Worm (Caenorhabditis elegans) whole organism, late embryonic: Measurements from ENCODE around the gene T24A6.17.

Experiments
- C08G9.2 ChIP-seq: sonication (generic microtip); optimal IDR thresholded peaks from 2 replicates; lab custom pipeline; 2016; ENCODE audit warnings: mild to moderate bottlenecking, missing genetic modification characterization, moderate library complexity, missing compliant biosample characterization
- K02D7.2 ChIP-seq: sonication (generic microtip); optimal IDR thresholded peaks from 2 replicates; lab custom pipeline; 2017; ENCODE audit warnings: mild to moderate bottlenecking, missing genetic modification characterization, missing compliant biosample characterization
- ahr-1 ChIP-seq: sonication (generic microtip); optimal IDR thresholded peaks from 2 replicates; lab custom pipeline; 2016; ENCODE audit warnings: missing genetic modification characterization, missing compliant biosample characterization
- ama-1 ChIP-seq: fragments of 150-350 bp; optimal IDR thresholded peaks from 2 replicates; lab custom pipeline; 2014
- ceh-14 ChIP-seq: sonication (generic microtip); optimal IDR thresholded peaks from 2 replicates; lab custom pipeline; 2016; ENCODE audit warnings: missing genotype, missing genetic modification characterization, missing compliant biosample characterization
- ceh-18 ChIP-seq: sonication (generic microtip); optimal IDR thresholded peaks from 2 replicates; lab custom pipeline; 2016; ENCODE audit warnings: missing genetic modification characterization, missing compliant biosample characterization
- ceh-19 ChIP-seq: fragments of 200-800 bp; sonication (Bioruptor generic); optimal IDR thresholded peaks from 2 replicates; lab custom pipeline; 2018; ENCODE audit warnings: mild to moderate bottlenecking, missing genetic modification characterization, missing compliant biosample characterization
- ceh-22 ChIP-seq: sonication (generic microtip); optimal IDR thresholded peaks from 2 replicates; lab custom pipeline; 2017; ENCODE audit warnings: missing biosample characterization, missing genetic modification characterization
- ceh-30 ChIP-seq: fragments of 150-350 bp; optimal IDR thresholded peaks from 2 replicates; lab custom pipeline; 2014; ENCODE audit warnings: missing biosample characterization, missing genetic modification characterization
- ceh-34 ChIP-seq: sonication (generic microtip); optimal IDR thresholded peaks from 2 replicates; lab custom pipeline; 2016; ENCODE audit warnings: mild to moderate bottlenecking, missing genetic modification characterization, missing compliant biosample characterization
- ceh-45 ChIP-seq: fragments of 200-800 bp; sonication (Bioruptor generic); IDR thresholded peaks from 2 replicates; pipeline ENCODE4 v1.3.6; 2022; ENCODE audit warnings: missing genetic modification reagents, missing genetic modification characterization, missing compliant biosample characterization
- ceh-9 ChIP-seq: sonication (generic microtip); optimal IDR thresholded peaks from 2 replicates; lab custom pipeline; 2016; ENCODE audit warnings: mild to moderate bottlenecking, missing genetic modification characterization, inconsistent platforms, missing compliant biosample characterization
- che-1 ChIP-seq: sonication (generic microtip); optimal IDR thresholded peaks from 2 replicates; lab custom pipeline; 2016; ENCODE audit warnings: mild to moderate bottlenecking, missing genetic modification characterization, missing compliant biosample characterization
- elt-2 ChIP-seq: sonication (generic microtip); optimal IDR thresholded peaks from 2 replicates; lab custom pipeline; 2016; ENCODE audit warnings: missing genetic modification reagents, missing genetic modification characterization, missing compliant biosample characterization
- ets-4 ChIP-seq: sonication (generic microtip); optimal IDR thresholded peaks from 2 replicates; lab custom pipeline; 2016; ENCODE audit warnings: missing genetic modification characterization, missing compliant biosample characterization
- eyg-1 ChIP-seq: sonication (generic microtip); optimal IDR thresholded peaks from 2 replicates; lab custom pipeline; 2016; ENCODE audit warnings: missing genotype, missing genetic modification characterization, missing compliant biosample characterization
- fkh-6 ChIP-seq: sonication (generic microtip); optimal IDR thresholded peaks from 2 replicates; lab custom pipeline; 2016; ENCODE audit warnings: missing genetic modification characterization, missing compliant biosample characterization
- gmeb-2 ChIP-seq: sonication (generic microtip); optimal IDR thresholded peaks from 2 replicates; lab custom pipeline; 2016; ENCODE audit warnings: missing genetic modification characterization, inconsistent platforms, missing compliant biosample characterization
- hlh-13 ChIP-seq: fragments of 200-800 bp; sonication (Bioruptor generic); optimal IDR thresholded peaks from 2 replicates; lab custom pipeline; 2018; ENCODE audit warnings: mild to moderate bottlenecking, missing genetic modification characterization, missing compliant biosample characterization
- hlh-15 ChIP-seq: sonication (generic microtip); optimal IDR thresholded peaks from 2 replicates; lab custom pipeline; 2016; ENCODE audit warnings: missing genetic modification characterization, missing compliant biosample characterization
- hlh-30 ChIP-seq: sonication (generic microtip); optimal IDR thresholded peaks from 2 replicates; lab custom pipeline; 2017; ENCODE audit warnings: antibody characterized with exemption, missing genetic modification characterization, missing compliant biosample characterization; ENCODE audit not compliant: insufficient read depth
- hlh-8 ChIP-seq: sonication (generic microtip); optimal IDR thresholded peaks from 2 replicates; lab custom pipeline; 2016; ENCODE audit warnings: missing genotype, missing genetic modification characterization, missing compliant biosample characterization
- lin-11 ChIP-seq: fragments of 200-800 bp; sonication (Bioruptor generic); optimal IDR thresholded peaks from 2 replicates; lab custom pipeline; 2018; ENCODE audit warnings: mild to moderate bottlenecking, missing genetic modification characterization, missing compliant biosample characterization
- mec-3 ChIP-seq: sonication (generic microtip); optimal IDR thresholded peaks from 2 replicates; lab custom pipeline; 2016; ENCODE audit warnings: borderline replicate concordance, missing genetic modification characterization, missing compliant biosample characterization
- nfya-1 ChIP-seq: sonication (generic microtip); optimal IDR thresholded peaks from 2 replicates; lab custom pipeline; 2017; ENCODE audit warnings: missing genetic modification characterization, mild to moderate bottlenecking, missing compliant biosample characterization, antibody characterized with exemption, moderate library complexity
- nhr-232 ChIP-seq: sonication (generic microtip); optimal IDR thresholded peaks from 2 replicates; lab custom pipeline; 2016; ENCODE audit warnings: missing genetic modification characterization, missing compliant biosample characterization
- npax-4 ChIP-seq: sonication (generic microtip); optimal IDR thresholded peaks from 2 replicates; lab custom pipeline; 2016; ENCODE audit warnings: missing genetic modification characterization, missing compliant biosample characterization
- odd-2 ChIP-seq: sonication (generic microtip); optimal IDR thresholded peaks from 2 replicates; lab custom pipeline; 2017; ENCODE audit warnings: antibody characterized with exemption, mild to moderate bottlenecking, missing genetic modification characterization, missing compliant biosample characterization
- pag-3 ChIP-seq: sonication (generic microtip); optimal IDR thresholded peaks from 2 replicates; lab custom pipeline; 2016; ENCODE audit warnings: missing compliant biosample characterization, missing genetic modification characterization, borderline replicate concordance
- pax-1 ChIP-seq: fragments of 150-350 bp; optimal IDR thresholded peaks from 2 replicates; lab custom pipeline; 2014; ENCODE audit warnings: missing biosample characterization, missing genetic modification characterization
- pqm-1 ChIP-seq: sonication (generic microtip); optimal IDR thresholded peaks from 2 replicates; lab custom pipeline; 2016; ENCODE audit warnings: missing genetic modification characterization, missing compliant biosample characterization
- pros-1 ChIP-seq: fragments of 150-350 bp; optimal IDR thresholded peaks from 2 replicates; lab custom pipeline; 2014; ENCODE audit warnings: missing biosample characterization, missing genetic modification reagents, missing genetic modification characterization
- sdc-2 ChIP-seq: sonication (generic microtip); optimal IDR thresholded peaks from 2 replicates; lab custom pipeline; 2016; ENCODE audit warnings: missing genotype, missing genetic modification characterization, missing compliant biosample characterization
- unc-3 ChIP-seq, 2 experiments: fragments of 200-800 bp in 1 of 2; sonication (Bioruptor generic) in 1 of 2; sonication (generic microtip) in 1 of 2; conservative IDR thresholded peaks in 1 of 2; optimal IDR thresholded peaks in 1 of 2; 2 replicates each; pipeline versions ENCODE4 v1.3.6 to Lab custom; 2016 to 2022; ENCODE audit warnings: missing compliant biosample characterization in 2 of 2, missing genetic modification characterization in 2 of 2, missing genetic modification reagents in 1 of 2
- unc-42 ChIP-seq: sonication (generic microtip); optimal IDR thresholded peaks from 2 replicates; lab custom pipeline; 2016; ENCODE audit warnings: missing genotype, missing genetic modification characterization, missing compliant biosample characterization
- unc-86 ChIP-seq: sonication (generic microtip); optimal IDR thresholded peaks from 2 replicates; lab custom pipeline; 2016; ENCODE audit warnings: missing genetic modification characterization, missing compliant biosample characterization

Gene T24A6.17

ce11 chrV:3535260-3535659 lies 29.0 kb downstream of the T24A6.17 start, which contains the start of gene nhr-221:
TSS of gene nhr-221 (minus strand) at chrV:3535360.
- TF ChIP-seq che-1 (tag; lab: Kevin White, UChicago), result no peak
- no peak for TF ChIP-seq elt-2 (tag; lab: Kevin White, UChicago)
- no peak for TF ChIP-seq C08G9.2 (tag; lab: Kevin White, UChicago)
- TF ChIP-seq ets-4, result no peak
- TF ChIP-seq unc-86, result no peak
- no peak for TF ChIP-seq ceh-9 (tag; lab: Kevin White, UChicago)
- no peak for TF ChIP-seq nhr-232 (tag; lab: Kevin White, UChicago)

- no peak for TF ChIP-seq ceh-22 (tag; lab: Kevin White, UChicago)
- no peak for TF ChIP-seq hlh-8 (tag; lab: Kevin White, UChicago)
- no peak for TF ChIP-seq odd-2 (tag; lab: Kevin White, UChicago)
- TF ChIP-seq ceh-34, result no peak
- no peak for TF ChIP-seq pag-3 (tag; lab: Kevin White, UChicago)
- TF ChIP-seq K02D7.2 (tag; lab: Kevin White, UChicago), result no peak
- TF ChIP-seq eyg-1 (tag; lab: Kevin White, UChicago), result no peak
- no peak for TF ChIP-seq gmeb-2 (tag; lab: Kevin White, UChicago)
- no peak for TF ChIP-seq ceh-18
- no peak for TF ChIP-seq ceh-14
- no peak for TF ChIP-seq ceh-30 (tag; lab: Kevin White, UChicago)
- TF ChIP-seq ceh-45 (GFP tag; lab: Robert Waterston, UW), result no peak
- no peak for TF ChIP-seq nfya-1
- TF ChIP-seq ama-1 (lab: Kevin White, UChicago), result no peak
- no peak for TF ChIP-seq ahr-1 (tag; lab: Kevin White, UChicago)
- no peak for TF ChIP-seq hlh-30 (tag; lab: Kevin White, UChicago)
- TF ChIP-seq, all 69 proteins: peak for 0
These were observed 33.8 kb downstream of the T24A6.17 start, which contains the start of gene srbc-66 for ce11 chrV:3530403-3530802. TSS of gene srbc-66 (plus strand) at chrV:3530703.

ce11 chrV:3526882-3527281 lies 37.4 kb downstream of the T24A6.17 start, which contains the start of gene str-260:
TSS of gene str-260 (plus strand) at chrV:3527182.
- no peak for TF ChIP-seq ets-4
- TF ChIP-seq ceh-45 (GFP tag; lab: Robert Waterston, UW), result no peak
- TF ChIP-seq hlh-30 (tag; lab: Kevin White, UChicago), result no peak
- TF ChIP-seq, all 69 proteins: peak for 0

- TF ChIP-seq sdc-2 (no peak), pag-3 (tag; lab: Kevin White, UChicago) (no peak), pros-1 (tag; lab: Kevin White, UChicago) (no peak), npax-4 (tag; lab: Kevin White, UChicago) (no peak), ets-4 (no peak), pqm-1 (no peak), hlh-13 (no peak), gmeb-2 (tag; lab: Kevin White, UChicago) (no peak), unc-42 (tag; lab: Kevin White, UChicago) (no peak), unc-86 (no peak), unc-3 (GFP tag; conservative IDR thresholded peaks at IDR 0.05; lab: Robert Waterston, UW) (no peak), unc-3 (tag; optimal IDR thresholded peaks at IDR 0.05; lab: Kevin White, UChicago) (no peak), ceh-14 (no peak), C08G9.2 (tag; lab: Kevin White, UChicago) (no peak), mec-3 (no peak), lin-11 (tag; lab: Kevin White, UChicago) (no peak), hlh-15 (no peak)
These were observed 39.3 kb downstream of the T24A6.17 start, which contains the start of gene T24A6.7 for ce11 chrV:3524970-3525369. TSS of gene T24A6.7 (plus strand) at chrV:3525270.

- TF ChIP-seq fkh-6 (no peak), hlh-13 (no peak), ceh-19 (no peak), unc-42 (tag; lab: Kevin White, UChicago) (no peak), pax-1 (tag; lab: Kevin White, UChicago) (no peak), C08G9.2 (tag; lab: Kevin White, UChicago) (no peak), ceh-45 (GFP tag; lab: Robert Waterston, UW) (no peak)
These were observed 41.0 kb downstream of the T24A6.17 start, which contains the start of gene irg-1 for ce11 chrV:3523262-3523661. TSS of gene irg-1 (plus strand) at chrV:3523587.
